Worm (Caenorhabditis elegans): Measurements from ENCODE around the gene Y82E9BR.8.
"Not testable (repeated sequence)": the region's sequence is repeated elsewhere in the genome, so short reads cannot be mapped to it uniquely, and the experiment has no call there.

Gene Y82E9BR.8

DNA sequence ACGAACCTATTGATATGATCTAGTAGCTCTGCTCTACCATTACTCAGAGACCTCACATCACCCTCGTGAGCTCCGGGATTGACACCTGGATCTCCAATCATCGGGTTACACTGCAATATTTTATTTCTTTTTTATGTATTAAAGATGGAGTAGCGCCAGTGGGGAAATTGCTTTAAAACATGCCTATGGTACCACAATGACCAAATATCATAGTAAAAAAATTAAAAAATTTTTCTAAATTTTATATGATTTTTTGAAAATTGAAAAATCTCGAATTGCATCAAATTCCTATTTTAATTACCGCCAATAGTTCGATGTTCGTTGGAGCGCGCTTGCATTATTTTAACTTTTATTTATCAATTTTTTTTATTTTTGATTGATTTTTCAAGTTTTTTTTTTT lies 20.0 kb upstream of the Y82E9BR.8 start, which contains the start of gene pals-40:
TSS of gene pals-40 (minus strand) at position 101 of the 400 bp plus-strand sequence.
- not testable (repeated sequence) for TF ChIP-seq ztf-4 (tag; optimal IDR thresholded peaks at IDR 0.05); sma-9 (GFP tag; optimal IDR thresholded peaks at IDR 0.05); sma-9 (tag; optimal IDR thresholded peaks at IDR 0.05); mbf-1 (tag; optimal IDR thresholded peaks at IDR 0.05)

DNA sequence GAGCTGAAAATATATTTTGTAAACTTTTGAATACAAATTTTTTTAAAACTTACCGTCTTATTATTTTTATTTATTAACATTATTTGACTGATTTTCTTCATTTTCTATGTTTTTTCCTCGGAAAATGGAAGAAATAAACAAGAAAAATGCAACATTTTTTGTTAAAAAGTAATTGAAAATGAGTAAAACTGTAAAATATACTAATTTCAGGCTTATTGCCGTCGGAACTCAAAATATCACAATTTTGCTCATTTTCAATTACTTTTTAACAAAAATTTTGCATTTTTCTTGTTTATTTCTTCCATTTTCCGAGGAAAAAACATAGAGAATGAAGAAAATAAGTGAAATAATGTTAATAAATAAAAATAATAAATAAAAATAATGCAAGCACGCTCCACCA lies 17.6 kb upstream of the Y82E9BR.8 start, which contains the start of gene Y82E9BR.10:
TSS of gene Y82E9BR.10 (minus strand) at position 101 of the 400 bp plus-strand sequence.
- not testable (repeated sequence) for TF ChIP-seq sma-3 (GFP tag; optimal IDR thresholded peaks at IDR 0.05); nhr-23 (tag; optimal IDR thresholded peaks at IDR 0.05); ama-1 (optimal IDR thresholded peaks at IDR 0.05)

DNA sequence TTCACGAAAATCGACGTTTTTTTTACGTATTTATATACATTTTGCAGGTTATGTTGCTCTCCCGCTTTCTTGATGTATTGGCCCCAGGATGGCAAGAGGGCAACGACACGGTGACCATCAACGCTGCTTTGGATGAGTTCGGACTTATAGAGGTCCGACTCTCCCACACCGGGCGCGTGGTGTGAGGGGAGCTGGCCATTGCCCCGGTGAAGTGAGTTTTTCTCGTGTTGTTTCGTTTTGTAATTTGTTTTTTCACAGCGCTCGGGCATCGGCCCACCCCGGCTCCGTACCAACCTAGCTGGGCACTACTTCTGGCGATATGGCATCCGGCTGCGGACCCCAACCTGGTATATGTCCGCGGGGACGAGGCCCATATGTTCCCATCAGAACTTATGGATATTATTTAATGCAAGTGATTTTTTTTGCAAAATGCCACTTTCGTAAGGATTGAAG lies 16.5 kb upstream of the Y82E9BR.8 start, which contains the start of gene Y82E9BR.20:
TSS of gene Y82E9BR.20 (plus strand) at position 51 of the 453 bp plus-strand sequence.
- no peak for TF ChIP-seq egl-27 (tag; optimal IDR thresholded peaks at IDR 0.05)
- TF ChIP-seq unc-39 (tag; optimal IDR thresholded peaks at IDR 0.05) = no peak
- no peak for TF ChIP-seq nhr-12 (tag; optimal IDR thresholded peaks at IDR 0.05)

DNA sequence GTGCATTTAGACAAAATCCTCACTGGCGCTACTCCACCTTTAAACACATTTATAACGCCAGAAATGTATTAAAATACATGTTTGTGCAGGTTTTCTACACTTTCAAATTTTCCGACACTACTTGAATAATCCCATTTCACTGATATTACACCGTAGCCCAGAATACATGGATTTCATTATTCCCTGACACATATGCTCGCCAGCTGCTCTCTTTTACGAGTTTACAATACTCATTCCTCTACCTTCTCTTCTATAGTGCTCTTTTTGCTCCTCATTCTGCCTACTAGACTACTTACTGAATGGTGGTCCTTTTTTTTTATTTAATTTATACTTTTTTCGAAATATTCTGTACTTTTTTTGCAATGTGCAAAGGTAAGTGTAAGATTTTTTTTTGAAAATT lies 14.7 kb upstream of the Y82E9BR.8 start:
- TF ChIP-seq lin-11 (tag; optimal IDR thresholded peaks at IDR 0.05) (no peak), ZK546.5 (tag; optimal IDR thresholded peaks at IDR 0.05) (no peak), nhr-21 (tag; optimal IDR thresholded peaks at IDR 0.05) (no peak), blmp-1 (tag; optimal IDR thresholded peaks at IDR 0.05; ENCODE audit: insufficient read depth) (no peak), nhr-237 (tag; optimal IDR thresholded peaks at IDR 0.05) (no peak), nhr-23 (tag; optimal IDR thresholded peaks at IDR 0.05) (no peak), ztf-11 (tag; optimal IDR thresholded peaks at IDR 0.05) (no peak), mbf-1 (tag; optimal IDR thresholded peaks at IDR 0.05) (no peak), lin-13 (GFP tag; optimal IDR thresholded peaks at IDR 0.05) (no peak), Y55F3AM.14 (GFP tag; optimal IDR thresholded peaks at IDR 0.05) (no peak), nhr-12 (tag; optimal IDR thresholded peaks at IDR 0.05) (no peak), ztf-4 (tag; optimal IDR thresholded peaks at IDR 0.05) (no peak), lin-39 (tag; optimal IDR thresholded peaks at IDR 0.05) (no peak), nhr-11 (tag; optimal IDR thresholded peaks at IDR 0.05) (no peak), ama-1 (optimal IDR thresholded peaks at IDR 0.05) (no peak), lsy-2 (tag; optimal IDR thresholded peaks at IDR 0.05) (no peak), crh-2 (tag; optimal IDR thresholded peaks at IDR 0.05) (no peak), ceh-16 (tag; optimal IDR thresholded peaks at IDR 0.05) (no peak), peb-1 (tag; optimal IDR thresholded peaks at IDR 0.05) (no peak)

DNA sequence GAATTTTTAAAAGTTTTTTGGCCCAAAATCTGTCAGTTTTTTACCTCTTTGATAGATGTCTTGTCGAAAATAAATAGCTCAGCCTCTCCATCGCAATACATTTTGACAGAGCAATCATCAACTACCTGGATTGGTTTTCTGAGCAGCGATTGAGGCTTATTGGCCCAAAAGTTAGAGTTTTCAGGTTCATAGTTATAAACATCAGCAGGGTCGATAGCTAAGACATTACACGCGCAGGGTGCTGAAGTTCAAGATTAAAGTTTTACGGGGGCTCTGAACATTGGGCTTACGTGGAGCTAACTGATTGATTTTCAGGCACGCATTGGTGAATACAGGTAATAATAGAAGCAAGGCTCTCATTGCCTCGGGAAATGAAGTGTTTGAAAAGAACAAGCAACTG lies 1.8 kb upstream of the Y82E9BR.8 start, which contains the start of gene Y82E9BR.9:
TSS of gene Y82E9BR.9 (minus strand) at position 101 of the 400 bp plus-strand sequence.
- TF ChIP-seq C34F6.9 (tag; optimal IDR thresholded peaks at IDR 0.05) (no peak), sma-3 (GFP tag; optimal IDR thresholded peaks at IDR 0.05) (no peak), ztf-1 (GFP tag; conservative IDR thresholded peaks at IDR 0.05) (no peak), zag-1 (tag; optimal IDR thresholded peaks at IDR 0.05) (no peak), ceh-16 (tag; optimal IDR thresholded peaks at IDR 0.05) (no peak), nhr-10 (tag; optimal IDR thresholded peaks at IDR 0.05) (no peak), peb-1 (tag; optimal IDR thresholded peaks at IDR 0.05) (no peak), unc-39 (tag; optimal IDR thresholded peaks at IDR 0.05) (no peak), egl-27 (tag; optimal IDR thresholded peaks at IDR 0.05) (no peak), nhr-77 (tag; optimal IDR thresholded peaks at IDR 0.05) (no peak), crh-2 (tag; optimal IDR thresholded peaks at IDR 0.05) (no peak), dmd-4 (tag; optimal IDR thresholded peaks at IDR 0.05) (no peak), nhr-237 (tag; optimal IDR thresholded peaks at IDR 0.05) (no peak), fos-1 (tag; optimal IDR thresholded peaks at IDR 0.05) (no peak), lin-11 (tag; optimal IDR thresholded peaks at IDR 0.05) (no peak)

DNA sequence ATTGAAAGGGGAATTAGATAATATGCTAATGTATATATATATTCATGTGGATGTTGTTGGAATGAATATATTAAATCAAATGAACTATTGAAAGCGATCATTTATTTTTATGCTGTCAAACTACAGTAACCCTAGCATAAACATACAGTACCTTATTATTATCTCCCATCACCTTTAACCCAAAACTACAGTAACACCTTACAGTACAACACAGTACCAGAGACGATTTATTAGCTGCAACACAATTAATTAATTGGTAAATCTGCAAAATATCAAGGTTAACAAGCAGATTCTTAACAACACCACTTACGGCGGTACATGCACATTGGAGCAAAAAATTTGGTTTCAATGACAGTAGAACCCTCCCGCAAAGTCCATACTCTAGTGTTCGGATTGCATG lies 2.6 kb downstream of the Y82E9BR.8 start, which contains the start of gene Y82E9BL.1:
TSS of gene Y82E9BL.1 (minus strand) at position 101 of the 400 bp plus-strand sequence.
- TF ChIP-seq peb-1 (tag; optimal IDR thresholded peaks at IDR 0.05) (no peak), fos-1 (tag; optimal IDR thresholded peaks at IDR 0.05) (no peak), C34F6.9 (tag; optimal IDR thresholded peaks at IDR 0.05) (no peak), nhr-23 (tag; optimal IDR thresholded peaks at IDR 0.05) (no peak), blmp-1 (tag; optimal IDR thresholded peaks at IDR 0.05; ENCODE audit: insufficient read depth) (no peak), nhr-21 (tag; optimal IDR thresholded peaks at IDR 0.05) (no peak)
